Fruit fly (Drosophila melanogaster): Measurements from ENCODE around the gene CG33695.

dm6 chr2L:11319221-11319620 is 41.4 kb downstream of the CG33695 start:
- TF ChIP-seq psq (optimal IDR thresholded peaks at IDR 0.05) (no peak), Sin3A (optimal IDR thresholded peaks at IDR 0.05) (no peak), Myc (optimal IDR thresholded peaks at IDR 0.05) (no peak)
